Worm (Caenorhabditis elegans) whole organism, late embryonic: Measurements from ENCODE around the gene rps-27.

Experiments
- C38D4.7 ChIP-seq: fragments of 200-800 bp; sonication (Bioruptor generic); optimal IDR thresholded peaks from 2 replicates; lab custom pipeline; 2018; ENCODE audit warnings: mild to moderate bottlenecking, missing genetic modification characterization, moderate library complexity, missing compliant biosample characterization
- T23F11.4 ChIP-seq: fragments of 200-800 bp; sonication (Bioruptor generic); optimal IDR thresholded peaks from 2 replicates; lab custom pipeline; 2018; ENCODE audit warnings: mild to moderate bottlenecking, missing genetic modification characterization, missing compliant biosample characterization
- Y22D7AL.16 ChIP-seq: sonication (generic microtip); optimal IDR thresholded peaks from 2 replicates; lab custom pipeline; 2016; ENCODE audit warnings: missing genetic modification characterization, missing compliant biosample characterization
- ceh-18 ChIP-seq: sonication (generic microtip); optimal IDR thresholded peaks from 2 replicates; lab custom pipeline; 2016; ENCODE audit warnings: missing genetic modification characterization, missing compliant biosample characterization
- ceh-19 ChIP-seq: fragments of 200-800 bp; sonication (Bioruptor generic); optimal IDR thresholded peaks from 2 replicates; lab custom pipeline; 2018; ENCODE audit warnings: mild to moderate bottlenecking, missing genetic modification characterization, missing compliant biosample characterization
- ceh-22 ChIP-seq: sonication (generic microtip); optimal IDR thresholded peaks from 2 replicates; lab custom pipeline; 2017; ENCODE audit warnings: missing biosample characterization, missing genetic modification characterization
- ceh-24 ChIP-seq: sonication (generic microtip); optimal IDR thresholded peaks from 2 replicates; lab custom pipeline; 2016; ENCODE audit warnings: mild to moderate bottlenecking, missing genetic modification characterization, missing compliant biosample characterization
- ceh-34 ChIP-seq: sonication (generic microtip); optimal IDR thresholded peaks from 2 replicates; lab custom pipeline; 2016; ENCODE audit warnings: mild to moderate bottlenecking, missing genetic modification characterization, missing compliant biosample characterization
- ceh-9 ChIP-seq: sonication (generic microtip); optimal IDR thresholded peaks from 2 replicates; lab custom pipeline; 2016; ENCODE audit warnings: mild to moderate bottlenecking, missing genetic modification characterization, inconsistent platforms, missing compliant biosample characterization
- elt-2 ChIP-seq: sonication (generic microtip); optimal IDR thresholded peaks from 2 replicates; lab custom pipeline; 2016; ENCODE audit warnings: missing genetic modification reagents, missing genetic modification characterization, missing compliant biosample characterization
- fkh-10 ChIP-seq: fragments of 150-350 bp; optimal IDR thresholded peaks from 2 replicates; lab custom pipeline; 2014; ENCODE audit warnings: missing biosample characterization, missing genetic modification reagents, missing genetic modification characterization
- fkh-6 ChIP-seq: sonication (generic microtip); optimal IDR thresholded peaks from 2 replicates; lab custom pipeline; 2016; ENCODE audit warnings: missing genetic modification characterization, missing compliant biosample characterization
- gmeb-2 ChIP-seq: sonication (generic microtip); optimal IDR thresholded peaks from 2 replicates; lab custom pipeline; 2016; ENCODE audit warnings: missing genetic modification characterization, inconsistent platforms, missing compliant biosample characterization
- hlh-15 ChIP-seq: sonication (generic microtip); optimal IDR thresholded peaks from 2 replicates; lab custom pipeline; 2016; ENCODE audit warnings: missing genetic modification characterization, missing compliant biosample characterization
- lim-6 ChIP-seq: sonication (generic microtip); optimal IDR thresholded peaks from 2 replicates; lab custom pipeline; 2016; ENCODE audit warnings: missing genetic modification characterization, missing compliant biosample characterization
- madf-2 ChIP-seq: sonication (generic microtip); optimal IDR thresholded peaks from 2 replicates; lab custom pipeline; 2017; ENCODE audit warnings: missing genetic modification characterization, missing compliant biosample characterization
- mec-3 ChIP-seq: sonication (generic microtip); optimal IDR thresholded peaks from 2 replicates; lab custom pipeline; 2016; ENCODE audit warnings: borderline replicate concordance, missing genetic modification characterization, missing compliant biosample characterization
- npax-4 ChIP-seq: sonication (generic microtip); optimal IDR thresholded peaks from 2 replicates; lab custom pipeline; 2016; ENCODE audit warnings: missing genetic modification characterization, missing compliant biosample characterization
- odd-2 ChIP-seq: sonication (generic microtip); optimal IDR thresholded peaks from 2 replicates; lab custom pipeline; 2017; ENCODE audit warnings: antibody characterized with exemption, mild to moderate bottlenecking, missing genetic modification characterization, missing compliant biosample characterization
- pag-3 ChIP-seq: sonication (generic microtip); optimal IDR thresholded peaks from 2 replicates; lab custom pipeline; 2016; ENCODE audit warnings: missing compliant biosample characterization, missing genetic modification characterization, borderline replicate concordance
- pat-9 ChIP-seq: fragments of 200-800 bp; sonication (Bioruptor generic); optimal IDR thresholded peaks from 2 replicates; lab custom pipeline; 2018; ENCODE audit warnings: mild to moderate bottlenecking, missing genetic modification characterization, moderate library complexity, missing compliant biosample characterization
- pax-1 ChIP-seq: fragments of 150-350 bp; optimal IDR thresholded peaks from 2 replicates; lab custom pipeline; 2014; ENCODE audit warnings: missing biosample characterization, missing genetic modification characterization
- pha-4 ChIP-seq: fragments of 150-350 bp; optimal IDR thresholded peaks from 2 replicates; lab custom pipeline; 2018; ENCODE audit warnings: missing biosample characterization, missing genetic modification reagents, missing genetic modification characterization
- ref-2 ChIP-seq: sonication (generic microtip); optimal IDR thresholded peaks from 2 replicates; lab custom pipeline; 2016; ENCODE audit warnings: missing genetic modification characterization, missing compliant biosample characterization
- rnt-1 ChIP-seq: sonication (generic microtip); optimal IDR thresholded peaks from 2 replicates; lab custom pipeline; 2016; ENCODE audit warnings: missing genetic modification characterization, missing compliant biosample characterization
- sdc-2 ChIP-seq: sonication (generic microtip); optimal IDR thresholded peaks from 2 replicates; lab custom pipeline; 2016; ENCODE audit warnings: missing genotype, missing genetic modification characterization, missing compliant biosample characterization
- sox-2 ChIP-seq: fragments of 200-800 bp; sonication (Bioruptor generic); IDR thresholded peaks from 2 replicates; pipeline ENCODE4 v1.3.6; 2022; ENCODE audit warnings: missing genetic modification reagents, missing genetic modification characterization, missing compliant biosample characterization
- sox-4 ChIP-seq: sonication (generic microtip); optimal IDR thresholded peaks from 2 replicates; lab custom pipeline; 2017; ENCODE audit warnings: mild to moderate bottlenecking, missing genetic modification characterization, inconsistent platforms, missing compliant biosample characterization
- unc-55 ChIP-seq: sonication (generic microtip); optimal IDR thresholded peaks from 2 replicates; lab custom pipeline; 2017; ENCODE audit warnings: missing biosample characterization, missing genetic modification reagents, missing genetic modification characterization
- unc-86 ChIP-seq: sonication (generic microtip); optimal IDR thresholded peaks from 2 replicates; lab custom pipeline; 2016; ENCODE audit warnings: missing genetic modification characterization, missing compliant biosample characterization

rps-27 gene

DNA sequence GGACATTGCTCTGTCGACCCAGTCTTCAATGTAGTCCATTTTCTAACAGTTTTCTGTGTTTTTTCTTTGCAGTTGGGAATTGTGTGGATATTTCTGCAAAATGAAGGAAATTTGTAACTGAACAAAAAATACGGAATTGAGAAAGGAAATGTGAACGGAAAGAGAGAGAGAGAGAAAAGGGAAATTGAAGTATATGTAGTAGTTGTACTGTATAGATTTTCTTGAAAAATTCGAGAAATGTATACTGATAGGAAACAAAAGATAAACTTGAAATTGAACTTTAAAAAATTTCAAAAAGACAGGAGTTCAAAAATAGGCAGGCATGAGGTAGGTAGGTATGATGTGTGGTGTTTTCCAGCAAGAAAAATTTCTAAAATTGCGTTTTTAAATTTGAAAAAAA lies 20.1 kb downstream of the rps-27 start, which contains the start of gene daam-1:
TSS of gene daam-1 (minus strand) at position 101 of the 400 bp plus-strand sequence.
- TF ChIP-seq ceh-22 (tag; lab: Kevin White, UChicago) (no peak), ceh-19 (no peak), C38D4.7 (GFP tag; lab: Kevin White, UChicago) (no peak), unc-55 (GFP tag; lab: Kevin White, UChicago) (no peak), ceh-24 (tag; lab: Kevin White, UChicago) (no peak), fkh-10 (GFP tag; lab: Kevin White, UChicago) (no peak)

DNA sequence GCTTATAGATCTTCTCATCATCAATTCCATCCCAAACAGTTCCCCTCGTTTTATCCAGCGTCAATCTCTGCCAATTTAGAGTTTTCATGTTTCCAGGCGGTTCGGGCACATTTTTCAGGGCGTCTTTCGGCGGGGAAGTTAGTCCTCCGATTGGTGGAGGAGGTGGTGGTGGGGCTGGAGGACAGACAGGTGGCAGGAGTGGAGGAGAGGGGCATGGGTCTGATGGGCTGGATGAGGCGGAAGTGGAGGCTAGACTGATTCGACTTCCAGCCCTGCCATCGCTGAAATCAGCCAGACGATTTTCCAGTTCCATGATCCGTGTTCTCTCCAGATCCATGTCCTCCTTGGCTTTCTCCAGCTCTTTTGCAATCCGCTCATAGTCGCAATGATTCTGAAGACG lies 35.8 kb downstream of the rps-27 start:
- TF ChIP-seq pat-9 (tag; lab: Kevin White, UChicago), result no peak
- no peak for TF ChIP-seq ceh-9 (tag; lab: Kevin White, UChicago)

DNA sequence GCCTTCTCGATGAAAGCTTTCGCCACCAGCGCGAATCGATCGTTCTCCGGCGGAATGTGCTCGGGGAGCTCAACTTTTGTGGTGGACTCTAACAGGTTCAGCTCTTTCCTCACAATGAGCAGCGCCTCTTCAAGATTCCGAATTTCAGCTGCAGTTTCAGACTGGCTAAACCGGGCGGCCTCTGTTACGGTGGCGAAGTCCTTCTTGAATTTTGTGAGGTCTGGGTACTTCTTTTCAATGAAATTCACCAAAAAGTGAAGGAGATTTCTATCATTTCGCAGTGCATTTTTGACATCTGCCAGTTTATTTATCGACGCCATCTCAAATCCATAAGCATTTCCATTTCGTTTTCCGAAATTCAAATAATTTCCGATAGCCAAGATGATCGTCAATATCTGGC lies 37.4 kb downstream of the rps-27 start:
- TF ChIP-seq ceh-34 (tag; lab: Kevin White, UChicago) (no peak), lim-6 (no peak)
- TF ChIP-seq, all 69 proteins: peak for 0

DNA sequence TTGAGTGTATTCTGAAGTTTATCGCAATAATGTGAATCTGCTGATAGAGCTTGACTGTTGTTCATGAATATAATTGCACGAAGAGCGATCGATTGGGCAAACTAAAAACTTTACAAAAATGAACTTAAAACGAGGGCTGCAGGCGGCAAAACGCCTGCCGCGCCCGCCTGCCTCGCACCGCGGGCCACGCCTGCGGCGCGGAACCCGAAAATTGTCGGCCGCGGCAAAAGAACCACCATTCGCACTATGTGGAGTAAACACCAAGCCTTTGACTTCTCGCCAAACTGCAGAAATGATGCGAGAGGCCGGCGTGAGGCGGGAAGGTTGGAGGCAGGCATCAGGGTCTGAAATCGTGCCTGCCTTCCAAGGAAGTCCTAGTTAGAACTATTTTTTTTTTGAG lies 40.0 kb downstream of the rps-27 start:
- TF ChIP-seq lim-6 (no peak), ceh-22 (tag; lab: Kevin White, UChicago) (no peak), ceh-24 (tag; lab: Kevin White, UChicago) (no peak), pha-4 (no peak), hlh-15 (tag; lab: Kevin White, UChicago) (no peak), npax-4 (tag; lab: Kevin White, UChicago) (no peak), ref-2 (tag; lab: Kevin White, UChicago) (no peak), odd-2 (tag; lab: Kevin White, UChicago) (no peak), gmeb-2 (tag; lab: Kevin White, UChicago) (no peak), ceh-34 (tag; lab: Kevin White, UChicago) (no peak), mec-3 (tag; lab: Kevin White, UChicago) (no peak), pag-3 (tag; lab: Kevin White, UChicago) (no peak), sox-2 (no peak), sdc-2 (tag; lab: Kevin White, UChicago) (no peak), unc-86 (tag; lab: Kevin White, UChicago) (no peak), fkh-10 (GFP tag; lab: Kevin White, UChicago) (no peak)

DNA sequence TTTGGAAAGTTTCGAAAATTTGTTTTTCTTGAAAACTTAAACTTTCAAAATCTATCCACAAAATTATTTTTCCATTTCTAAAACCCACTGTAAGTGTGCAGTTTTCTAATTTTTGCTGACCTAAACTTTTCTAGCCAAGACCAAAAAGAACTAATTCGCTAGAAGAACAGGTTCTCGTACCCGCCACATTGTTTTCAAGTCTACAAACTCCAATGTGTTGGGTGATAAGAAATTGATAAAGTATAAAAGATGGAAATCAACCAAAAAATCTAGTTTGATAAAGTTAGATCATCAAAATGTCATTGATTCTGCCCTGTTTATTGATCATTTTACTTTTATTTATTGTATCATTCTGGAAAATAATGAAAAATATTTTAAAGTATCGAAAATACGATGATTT lies 44.9 kb downstream of the rps-27 start, which contains the start of gene cyp-29A3:
TSS of gene cyp-29A3 (plus strand) at position 269 of the 400 bp plus-strand sequence.
- TF ChIP-seq rnt-1 (no peak), elt-2 (tag; lab: Kevin White, UChicago) (peak; percentile 17), ceh-19 (no peak), fkh-6 (tag; lab: Kevin White, UChicago) (no peak)

DNA sequence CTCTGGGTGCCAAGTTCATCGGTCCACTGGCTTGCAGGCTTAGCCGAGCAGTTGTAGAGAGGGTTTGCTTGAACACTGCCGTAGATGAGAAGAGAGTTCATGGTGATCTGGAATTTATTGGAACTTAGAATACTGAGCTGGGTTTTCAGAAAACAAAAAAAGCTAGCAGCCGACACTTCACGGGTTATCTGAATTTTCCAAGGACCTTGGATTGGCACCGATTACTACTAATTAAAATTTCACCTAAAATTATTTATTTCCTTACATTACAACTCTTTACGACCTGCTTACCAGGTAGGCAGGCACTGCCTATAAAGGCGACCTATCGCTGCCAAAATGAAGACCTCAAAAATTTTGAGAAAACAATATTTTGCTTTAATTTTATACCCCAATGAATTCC lies 47.9 kb downstream of the rps-27 start, which contains the start of gene srt-52:
TSS of gene srt-52 (minus strand) at position 101 of the 400 bp plus-strand sequence.
- no peak for TF ChIP-seq Y22D7AL.16 (tag; lab: Kevin White, UChicago)
- TF ChIP-seq sox-4 (tag; lab: Kevin White, UChicago), result no peak
- TF ChIP-seq unc-86 (tag; lab: Kevin White, UChicago), result no peak
- no peak for TF ChIP-seq T23F11.4 (GFP tag; lab: Kevin White, UChicago)
- TF ChIP-seq hlh-15 (tag; lab: Kevin White, UChicago), result no peak
- no peak for TF ChIP-seq pax-1
- no peak for TF ChIP-seq pat-9 (tag; lab: Kevin White, UChicago)
- no peak for TF ChIP-seq ref-2 (tag; lab: Kevin White, UChicago)
- no peak for TF ChIP-seq madf-2 (tag; lab: Kevin White, UChicago)
- TF ChIP-seq ceh-18 (tag; lab: Kevin White, UChicago), result no peak
